Fruit fly (Drosophila melanogaster): Measurements from ENCODE around the gene CG32987.

CG32987 gene

dm6 chr2L:8894224-8894623 is 30.6 kb downstream of the CG32987 start (continued):
- TF ChIP-seq ttk (GFP tag; IDR thresholded peaks at IDR 0.05) = no peak
- TF ChIP-seq D19B (GFP tag; optimal IDR thresholded peaks at IDR 0.05) = peak; percentile 32
- peak; percentile 83 for TF ChIP-seq CG11456 (GFP tag; IDR thresholded peaks at IDR 0.05)
- peak; percentile 19 for TF ChIP-seq HHEX (GFP tag; optimal IDR thresholded peaks at IDR 0.05)
- TF ChIP-seq lilli (GFP tag; optimal IDR thresholded peaks at IDR 0.05) = peak; percentile 67
- peak; percentile 79 for TF ChIP-seq CG13894 (tag; optimal IDR thresholded peaks at IDR 0.05)
- TF ChIP-seq Med (GFP tag) = peak; percentile 93
- peak; percentile 30 for TF ChIP-seq fd3F (GFP tag; optimal IDR thresholded peaks at IDR 0.05)
- TF ChIP-seq Rx (GFP tag; IDR thresholded peaks at IDR 0.05) = peak; percentile 38; the same call in 1 of the 2 replicates
- TF ChIP-seq CG17912 (GFP tag; optimal IDR thresholded peaks at IDR 0.05) = no peak
- peak; percentile 31; the same call in 1 of the 2 replicates for TF ChIP-seq Poxn (GFP tag; IDR thresholded peaks at IDR 0.05)
- peak; percentile 49 for TF ChIP-seq ind (GFP tag; optimal IDR thresholded peaks at IDR 0.05)
- TF ChIP-seq zfh1 (GFP tag; IDR thresholded peaks at IDR 0.05) = no peak
- TF ChIP-seq phol (tag; optimal IDR thresholded peaks at IDR 0.05) = no peak
- TF ChIP-seq D19A (tag; optimal IDR thresholded peaks at IDR 0.05) = no peak
- peak; percentile 85 for TF ChIP-seq Dbx (GFP tag; IDR thresholded peaks at IDR 0.05)
- no peak for TF ChIP-seq CG18764 (GFP tag; optimal IDR thresholded peaks at IDR 0.05)
- TF ChIP-seq trem (tag; optimal IDR thresholded peaks at IDR 0.05) = no peak
- TF ChIP-seq CG6272 (GFP tag; IDR thresholded peaks at IDR 0.05) = no peak
- peak; percentile 50 for TF ChIP-seq CG1647 (GFP tag; optimal IDR thresholded peaks at IDR 0.05)
- peak; percentile 28 for TF ChIP-seq Chrac-16 (GFP tag; optimal IDR thresholded peaks at IDR 0.05)
- TF ChIP-seq CG10274 (GFP tag; optimal IDR thresholded peaks at IDR 0.05) = peak; percentile 31
- no peak for TF ChIP-seq CG17568 (GFP tag; optimal IDR thresholded peaks at IDR 0.05)
- peak; percentile 28; the same call in 1 of the 2 replicates for TF ChIP-seq CG32772 (GFP tag; IDR thresholded peaks at IDR 0.05)
- TF ChIP-seq Nf-YC (tag; optimal IDR thresholded peaks at IDR 0.05) = no peak
- TF ChIP-seq lmd (GFP tag; IDR thresholded peaks at IDR 0.05) = peak; percentile 66; the same call in 1 of the 2 replicates
- TF ChIP-seq CG2678 (tag; optimal IDR thresholded peaks at IDR 0.05) = peak; percentile 69
- peak; percentile 42 for TF ChIP-seq CG9817 (tag; optimal IDR thresholded peaks at IDR 0.05)
- no peak for TF ChIP-seq CG12299 (tag; optimal IDR thresholded peaks at IDR 0.05)
- peak; percentile 31 for TF ChIP-seq bcd (GFP tag; optimal IDR thresholded peaks at IDR 0.05)
- TF ChIP-seq chn (GFP tag; optimal IDR thresholded peaks at IDR 0.05) = no peak
- TF ChIP-seq CG2199 (GFP tag; IDR thresholded peaks at IDR 0.05) = no peak
- TF ChIP-seq gro (GFP tag; optimal IDR thresholded peaks at IDR 0.05) = peak; percentile 65
- no peak for TF ChIP-seq slou (GFP tag; optimal IDR thresholded peaks at IDR 0.05)
- no peak for TF ChIP-seq Trl (optimal IDR thresholded peaks at IDR 0.05)
- peak; percentile 41 for TF ChIP-seq Trl (GFP tag; optimal IDR thresholded peaks at IDR 0.05)
- TF ChIP-seq dysf (GFP tag; IDR thresholded peaks at IDR 0.05) = peak; percentile 61; the same call in 2 of the 3 replicates
- no peak for TF ChIP-seq nerfin-2 (GFP tag; IDR thresholded peaks at IDR 0.05; ENCODE audit: partially characterized antibody)
- peak; percentile 86 for TF ChIP-seq CG9932 (GFP tag; IDR thresholded peaks at IDR 0.05)
- no peak for TF ChIP-seq C15 (GFP tag; IDR thresholded peaks at IDR 0.05)
- peak; percentile 46; the same call in 1 of the 2 replicates for TF ChIP-seq MBD-R2 (GFP tag; IDR thresholded peaks at IDR 0.05)
- TF ChIP-seq rib (GFP tag; IDR thresholded peaks at IDR 0.05) = 0 out of 2 replicates have a peak, but pooled peaks have one; percentile 26
- TF ChIP-seq onecut (GFP tag; IDR thresholded peaks at IDR 0.05) = no peak; the same call in 1 of the 2 replicates
- peak; percentile 21 for TF ChIP-seq CG12155 (GFP tag; optimal IDR thresholded peaks at IDR 0.05)
- TF ChIP-seq Fer2 (tag; optimal IDR thresholded peaks at IDR 0.05) = peak; percentile 17
- peak; percentile 53 for TF ChIP-seq sob (GFP tag; IDR thresholded peaks at IDR 0.05)
- TF ChIP-seq Bteb2 (GFP tag; optimal IDR thresholded peaks at IDR 0.05) = peak; percentile 17
- peak; percentile 38 for TF ChIP-seq sug (tag; optimal IDR thresholded peaks at IDR 0.05)
- peak; percentile 63 for TF ChIP-seq caup (GFP tag; optimal IDR thresholded peaks at IDR 0.05; ENCODE audit: severe bottlenecking)
- no peak for TF ChIP-seq tna (GFP tag; IDR thresholded peaks at IDR 0.05; ENCODE audit: partially characterized antibody)
- TF ChIP-seq cg (GFP tag; optimal IDR thresholded peaks at IDR 0.05) = no peak
- peak; percentile 27 for TF ChIP-seq CoRest (tag; optimal IDR thresholded peaks at IDR 0.05)

Measured in whole organism, embryonic.